Fruit fly (Drosophila melanogaster): ENCODE data around the gene slgA.

Gene slgA

dm6 chrX:21367363-21368072, 6.3 kb upstream of the slgA start (continued):
- peak; percentile 96 to 98 for TF ChIP-seq Hr51 (GFP tag; optimal IDR thresholded peaks at IDR 0.05)
- peak; percentile 96 for TF ChIP-seq Atf-2 (GFP tag; optimal IDR thresholded peaks at IDR 0.05)
- TF ChIP-seq CG15011 (GFP tag; optimal IDR thresholded peaks at IDR 0.05) = peak; percentile 97
- 0 out of 3 replicates have a peak, but pooled peaks have one; percentile 59 for TF ChIP-seq hb (GFP tag; IDR thresholded peaks at IDR 0.05; ENCODE audit: partially characterized antibody)
- TF ChIP-seq CG11723 (GFP tag; optimal IDR thresholded peaks at IDR 0.05) = peak; percentile 98
- TF ChIP-seq CG12104 (GFP tag; optimal IDR thresholded peaks at IDR 0.05) = peak; percentile 99
- no peak for TF ChIP-seq Doc3 (GFP tag; IDR thresholded peaks at IDR 0.05; ENCODE audit: partially characterized antibody)
- TF ChIP-seq Taf1 (GFP tag; IDR thresholded peaks at IDR 0.05) = peak; percentile 94
- peak; percentile 90 for TF ChIP-seq Spps (tag; optimal IDR thresholded peaks at IDR 0.05)
- TF ChIP-seq CG11696 (GFP tag; IDR thresholded peaks at IDR 0.05) = peak; percentile 90
- peak; percentile 97 for TF ChIP-seq Ptx1 (GFP tag; IDR thresholded peaks at IDR 0.05)
- TF ChIP-seq Abd-B (GFP tag; optimal IDR thresholded peaks at IDR 0.05) = peak; percentile 98
- TF ChIP-seq Dad (GFP tag; optimal IDR thresholded peaks at IDR 0.05) = peak; percentile 93
- peak; percentile 98 for TF ChIP-seq seq (GFP tag; IDR thresholded peaks at IDR 0.05)
- TF ChIP-seq zf30C (GFP tag; optimal IDR thresholded peaks at IDR 0.05) = peak; percentile 36
- peak; percentile 90 for TF ChIP-seq CG8290 (GFP tag; optimal IDR thresholded peaks at IDR 0.05)
- peak; percentile 84 to 86 for TF ChIP-seq CG8290 (tag; optimal IDR thresholded peaks at IDR 0.05)
- peak; percentile 76 for TF ChIP-seq CG4360 (GFP tag; IDR thresholded peaks at IDR 0.05)
- peak; percentile 99 for TF ChIP-seq BtbVII (GFP tag; optimal IDR thresholded peaks at IDR 0.05)
- TF ChIP-seq lov (optimal IDR thresholded peaks at IDR 0.05) = no peak
- TF ChIP-seq lov (GFP tag; IDR thresholded peaks at IDR 0.05) = peak; percentile 82
- TF ChIP-seq CG6791 (GFP tag; IDR thresholded peaks at IDR 0.05; ENCODE audit: partially characterized antibody) = no peak
- TF ChIP-seq psq (GFP tag; optimal IDR thresholded peaks at IDR 0.05) = peak; percentile 89
- TF ChIP-seq HmgZ (tag; optimal IDR thresholded peaks at IDR 0.05) = peak; percentile 99
- peak; percentile 96 for TF ChIP-seq Mrtf (GFP tag; IDR thresholded peaks at IDR 0.05)
- TF ChIP-seq CG7963 (GFP tag; IDR thresholded peaks at IDR 0.05; ENCODE audit: partially characterized antibody) = 0 out of 3 replicates have a peak, but pooled peaks have one; percentile 30
- TF ChIP-seq vnd (GFP tag; IDR thresholded peaks at IDR 0.05; ENCODE audit: partially characterized antibody) = no peak
- 0 out of 4 replicates have a peak, but pooled peaks have one; percentile 45 for TF ChIP-seq Dll (GFP tag; IDR thresholded peaks at IDR 0.05; ENCODE audit: partially characterized antibody)
- TF ChIP-seq CG17186 (GFP tag; optimal IDR thresholded peaks at IDR 0.05) = peak; percentile 86
- TF ChIP-seq twi (tag; optimal IDR thresholded peaks at IDR 0.05) = peak; percentile 95
- TF ChIP-seq CG12299 (tag; optimal IDR thresholded peaks at IDR 0.05) = peak; percentile 97
- TF ChIP-seq CG1602 (GFP tag; optimal IDR thresholded peaks at IDR 0.05) = peak; percentile 95
- TF ChIP-seq bbx (GFP tag; IDR thresholded peaks at IDR 0.05; ENCODE audit: partially characterized antibody) = peak; percentile 56; the same call in 1 of the 2 replicates
- peak; percentile 93 for TF ChIP-seq CG43689 (GFP tag; IDR thresholded peaks at IDR 0.05)
- peak; percentile 80 for TF ChIP-seq CG3995 (GFP tag; optimal IDR thresholded peaks at IDR 0.05)
- peak; percentile 97 for TF ChIP-seq CG3847 (GFP tag; IDR thresholded peaks at IDR 0.05)
- peak; percentile 63 for TF ChIP-seq crol (GFP tag; IDR thresholded peaks at IDR 0.05)
- no peak for TF ChIP-seq D (optimal IDR thresholded peaks at IDR 0.05)
- peak; percentile 98 for TF ChIP-seq D (GFP tag; optimal IDR thresholded peaks at IDR 0.05)
- TF ChIP-seq salm (tag; optimal IDR thresholded peaks at IDR 0.05) = peak; percentile 97
- TF ChIP-seq CG17912 (GFP tag; optimal IDR thresholded peaks at IDR 0.05) = peak; percentile 94
- TF ChIP-seq CG34376 (GFP tag; optimal IDR thresholded peaks at IDR 0.05) = peak; percentile 99
- peak; percentile 92 for TF ChIP-seq CG8765 (GFP tag; IDR thresholded peaks at IDR 0.05)
- TF ChIP-seq sna (GFP tag; IDR thresholded peaks at IDR 0.05; ENCODE audit: partially characterized antibody) = no peak
- TF ChIP-seq pan (optimal IDR thresholded peaks at IDR 0.05) = no peak
- peak in 1 of 2 experiments; percentile 97 for TF ChIP-seq pan (GFP tag; optimal IDR thresholded peaks at IDR 0.05 in 1 of 2, IDR thresholded peaks at IDR 0.05 in 1 of 2)
- TF ChIP-seq CG30020 (tag; optimal IDR thresholded peaks at IDR 0.05) = peak; percentile 81
- TF ChIP-seq CG12155 (GFP tag; optimal IDR thresholded peaks at IDR 0.05) = peak; percentile 96
- TF ChIP-seq CG7839 (tag; optimal IDR thresholded peaks at IDR 0.05) = peak; percentile 99

Data from whole organism, embryonic.